Fruit fly (Drosophila melanogaster) whole organism, pupa: ENCODE results near the gene cyr.

ENCODE experiments used
- CG10348 ChIP-seq: fragments of 200-800 bp; sonication (Bioruptor generic); IDR thresholded peaks from 2 replicates; pipeline ENCODE4 v1.3.6; 2022; ENCODE audit warnings: missing biosample characterization, missing genetic modification characterization
- CG12605 ChIP-seq: fragments of 200-800 bp; sonication (Bioruptor generic); IDR thresholded peaks from 2 replicates; pipeline ENCODE4 v1.3.6; 2022; ENCODE audit warnings: missing biosample characterization, missing genetic modification characterization
- CG13204 ChIP-seq: fragments of 200-800 bp; sonication (Bioruptor generic); optimal IDR thresholded peaks from 2 replicates; lab custom pipeline; 2018; ENCODE audit warnings: missing biosample characterization, mild to moderate bottlenecking, missing genetic modification characterization, moderate library complexity
- CG15710 ChIP-seq: fragments of 200-800 bp; sonication (Bioruptor generic); optimal IDR thresholded peaks from 2 replicates; lab custom pipeline; 2018; ENCODE audit warnings: missing biosample characterization, mild to moderate bottlenecking, missing genetic modification characterization, moderate library complexity
- CG17806 ChIP-seq: fragments of 200-800 bp; sonication (Bioruptor generic); optimal IDR thresholded peaks from 2 replicates; lab custom pipeline; 2018; ENCODE audit warnings: missing biosample characterization, mild to moderate bottlenecking, missing genetic modification characterization, moderate library complexity
- CG32121 ChIP-seq: fragments of 200-800 bp; sonication (Bioruptor generic); IDR thresholded peaks from 2 replicates; pipeline ENCODE4 v1.3.6; 2022; ENCODE audit warnings: missing biosample characterization, missing genetic modification characterization
- CG4496 ChIP-seq: fragments of 200-800 bp; sonication (Bioruptor generic); IDR thresholded peaks from 3 replicates; pipeline ENCODE4 v1.3.6; 2022; ENCODE audit warnings: missing biosample characterization, missing genetic modification characterization
- CG8159 ChIP-seq: fragments of 200-800 bp; sonication (Bioruptor generic); optimal IDR thresholded peaks from 3 replicates; lab custom pipeline; 2018; ENCODE audit warnings: missing biosample characterization, mild to moderate bottlenecking, missing genetic modification characterization, moderate library complexity
- CG8301 ChIP-seq: fragments of 200-800 bp; sonication (Bioruptor generic); optimal IDR thresholded peaks from 2 replicates; lab custom pipeline; 2018; ENCODE audit warnings: missing biosample characterization, mild to moderate bottlenecking, missing genetic modification characterization
- EcR ChIP-seq: fragments of 200-800 bp; sonication (Bioruptor generic); optimal IDR thresholded peaks from 3 replicates; lab custom pipeline; 2019; ENCODE audit warnings: missing biosample characterization, missing genetic modification characterization, mild to moderate bottlenecking, moderate library complexity, missing genetic modification reagents
- Ets98B ChIP-seq: fragments of 200-800 bp; sonication (Bioruptor generic); IDR thresholded peaks from 2 replicates; pipeline ENCODE4 v1.3.6; 2022; ENCODE audit warnings: missing biosample characterization, missing genetic modification characterization
- Pif1A ChIP-seq: fragments of 200-800 bp; sonication (Bioruptor generic); optimal IDR thresholded peaks from 3 replicates; lab custom pipeline; 2016; ENCODE audit warnings: missing biosample characterization, missing genetic modification characterization
- Pif1B ChIP-seq: fragments of 200-800 bp; sonication (Bioruptor generic); optimal IDR thresholded peaks from 3 replicates; lab custom pipeline; 2016; ENCODE audit warnings: missing biosample characterization, missing genetic modification characterization
- Snoo ChIP-seq: fragments of 200-800 bp; sonication (Bioruptor generic); optimal IDR thresholded peaks from 3 replicates; lab custom pipeline; 2017; ENCODE audit warnings: missing biosample characterization, mild to moderate bottlenecking, missing genetic modification characterization, inconsistent platforms

dm6 chrX:8087113-8087512 lies 48.4 kb downstream of the cyr start, which contains the start of gene CG2256:
- TF ChIP-seq CG4496 (GFP tag; lab: Robert Waterston, UW), result no peak
- no peak for TF ChIP-seq Pif1B (GFP tag; lab: Kevin White, UChicago)
- TF ChIP-seq CG17806 (tag; lab: Kevin White, UChicago), result no peak
- TF ChIP-seq Ets98B (GFP tag; lab: Robert Waterston, UW), result no peak
- TF ChIP-seq CG32121 (GFP tag; lab: Robert Waterston, UW), result no peak
- no peak for TF ChIP-seq CG12605 (GFP tag; lab: Robert Waterston, UW)
- no peak for TF ChIP-seq CG15710 (tag; lab: Kevin White, UChicago)
- no peak for TF ChIP-seq CG8301 (tag; lab: Kevin White, UChicago)
- no peak for TF ChIP-seq Snoo (tag; lab: Kevin White, UChicago)
- TF ChIP-seq CG10348 (GFP tag; lab: Robert Waterston, UW), result no peak
- TF ChIP-seq EcR (GFP tag; lab: Kevin White, UChicago), result no peak
- TF ChIP-seq CG8159 (tag; lab: Kevin White, UChicago), result no peak
- no peak for TF ChIP-seq Pif1A (GFP tag; lab: Kevin White, UChicago)
- TF ChIP-seq CG13204 (GFP tag; lab: Kevin White, UChicago), result no peak
